Fruit fly (Drosophila melanogaster): Measurements from ENCODE around the gene Lsp1gamma.

Gene Lsp1gamma

dm6 chr3L:66063-66462 lies at the start of gene Lsp1gamma:
Gene Lsp1gamma, plus strand, starts transcription at chr3L:66430.
- no peak for TF ChIP-seq CTCF (optimal IDR thresholded peaks at IDR 0.05)
- no peak for TF ChIP-seq CG8478 (optimal IDR thresholded peaks at IDR 0.05)

- no peak for TF ChIP-seq CG8478 (optimal IDR thresholded peaks at IDR 0.05)
- peak in 1 of 2 experiments; percentile 34 for TF ChIP-seq CTCF (optimal IDR thresholded peaks at IDR 0.05)
These were observed 44.2 kb upstream of the Lsp1gamma start, which contains the start of gene mthl8 for dm6 chr3L:22069-22468. Gene mthl8, plus strand, starts transcription at chr3L:22428.

DNA sequence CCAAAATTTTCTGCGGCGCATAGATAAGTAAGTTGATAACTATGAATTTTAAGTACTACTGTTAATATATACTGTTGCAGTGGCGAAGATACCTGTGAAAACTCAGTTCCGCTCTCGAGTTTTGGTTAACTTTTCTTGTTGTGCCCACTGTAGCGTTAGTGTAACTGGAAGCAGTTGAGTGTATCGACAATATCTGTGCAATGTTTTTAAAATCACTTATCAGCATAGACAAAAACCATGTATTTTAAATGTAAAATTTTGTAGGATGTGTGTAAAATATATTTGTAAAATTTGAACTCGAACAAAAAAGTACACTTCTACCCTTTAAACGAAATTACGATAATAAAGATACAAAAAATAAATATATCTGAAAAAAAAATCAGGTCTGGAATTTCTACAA lies 40.3 kb upstream of the Lsp1gamma start:
- no peak for TF ChIP-seq CG8478 (optimal IDR thresholded peaks at IDR 0.05)
- peak in 1 of 2 experiments; percentile 43 for TF ChIP-seq CTCF (optimal IDR thresholded peaks at IDR 0.05)

DNA sequence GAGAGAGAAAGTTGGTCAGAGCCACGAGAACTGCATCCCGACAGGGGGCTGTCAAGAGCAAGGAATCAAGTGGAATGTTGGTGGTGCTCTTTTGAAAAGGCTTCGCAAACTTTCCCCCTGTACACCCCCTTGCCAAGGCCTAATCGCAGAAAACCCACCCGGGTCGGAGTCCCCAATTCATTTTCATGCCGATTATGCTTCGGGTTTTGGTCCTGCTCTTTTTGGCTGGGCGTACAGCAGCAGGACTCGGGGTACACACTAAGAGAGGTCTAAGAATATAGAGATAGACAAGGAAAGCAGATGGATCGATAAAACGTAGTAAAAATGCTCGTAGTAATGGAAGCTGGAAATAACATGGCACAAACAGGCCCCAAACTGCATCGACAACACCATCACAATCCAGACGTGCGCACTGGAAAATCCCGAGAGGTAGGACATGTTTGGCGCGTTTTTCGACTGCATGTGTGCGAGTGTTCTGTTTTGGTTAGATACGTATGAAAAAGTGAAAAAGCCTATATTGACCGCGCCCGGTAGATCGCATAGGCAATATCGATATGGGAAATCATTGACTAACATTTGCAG lies 39.4 kb upstream of the Lsp1gamma start:
- no peak for TF ChIP-seq CTCF (optimal IDR thresholded peaks at IDR 0.05)
- no peak for TF ChIP-seq CG8478 (optimal IDR thresholded peaks at IDR 0.05)

DNA sequence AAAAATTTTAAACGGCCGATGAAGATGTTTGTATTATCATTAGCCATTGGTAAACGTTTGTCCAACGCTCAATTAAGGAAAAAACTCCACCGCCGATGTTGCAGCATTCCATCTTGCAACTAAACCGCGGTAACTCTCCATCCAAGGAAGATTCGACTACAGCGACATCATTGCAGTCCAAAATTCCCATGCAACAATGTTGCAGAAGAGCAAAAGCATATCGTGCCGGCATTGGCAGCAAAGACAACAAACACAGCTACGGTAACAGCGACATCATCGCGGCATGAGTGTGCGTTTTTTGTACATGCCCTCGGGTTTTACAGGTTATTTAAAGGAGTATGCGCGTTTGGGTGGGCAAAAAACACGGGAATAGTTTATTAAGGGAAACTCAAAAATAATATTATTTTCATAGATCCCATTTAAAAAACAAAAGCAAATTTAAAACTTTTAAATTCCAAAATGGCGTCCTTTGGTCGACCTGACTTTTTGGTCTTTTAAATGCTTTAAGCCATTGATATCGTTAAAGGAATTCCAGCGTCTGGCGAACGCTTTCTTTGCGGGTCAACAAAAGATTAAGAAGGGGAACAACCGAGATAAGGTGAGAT lies 36.5 kb upstream of the Lsp1gamma start:
- TF ChIP-seq CG8478 (optimal IDR thresholded peaks at IDR 0.05), result no peak
- TF ChIP-seq CTCF (optimal IDR thresholded peaks at IDR 0.05), result no peak

- TF ChIP-seq CG8478 (optimal IDR thresholded peaks at IDR 0.05), result no peak
These were observed 31.6 kb upstream of the Lsp1gamma start for dm6 chr3L:34650-35049.

DNA sequence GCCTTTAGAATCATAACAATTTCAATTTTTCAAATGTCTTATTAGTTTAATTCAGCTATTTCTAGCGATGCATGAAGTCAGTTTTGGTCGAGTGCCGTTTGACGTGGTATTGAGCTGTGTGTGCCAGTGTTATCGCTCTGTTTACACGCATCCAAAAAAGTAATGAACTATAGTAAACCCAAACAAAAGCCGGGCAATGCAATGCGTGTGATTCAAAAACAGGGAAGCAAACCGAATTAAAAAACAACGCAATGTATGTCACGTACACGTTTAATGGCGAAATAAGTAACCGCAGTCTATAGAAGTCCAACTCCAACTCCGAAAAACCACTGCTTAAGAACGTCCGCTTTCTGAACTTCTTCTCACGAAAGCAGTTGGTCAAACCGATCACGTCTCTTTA lies 28.3 kb upstream of the Lsp1gamma start:
- no peak for TF ChIP-seq CG8478 (optimal IDR thresholded peaks at IDR 0.05)
- TF ChIP-seq CTCF (optimal IDR thresholded peaks at IDR 0.05), result no peak

- peak in 1 of 2 experiments; percentile 17 for TF ChIP-seq CTCF (optimal IDR thresholded peaks at IDR 0.05)
- TF ChIP-seq CG8478 (optimal IDR thresholded peaks at IDR 0.05), result no peak
These were observed 25.9 kb upstream of the Lsp1gamma start for dm6 chr3L:40147-40875.

dm6 chr3L:41386-42046 lies 24.7 kb upstream of the Lsp1gamma start:
- TF ChIP-seq CTCF (optimal IDR thresholded peaks at IDR 0.05) (no peak), CG8478 (optimal IDR thresholded peaks at IDR 0.05) (no peak)

dm6 chr3L:47635-48177 lies 18.5 kb upstream of the Lsp1gamma start:
- TF ChIP-seq CTCF (optimal IDR thresholded peaks at IDR 0.05) (no peak), CG8478 (optimal IDR thresholded peaks at IDR 0.05) (no peak)

DNA sequence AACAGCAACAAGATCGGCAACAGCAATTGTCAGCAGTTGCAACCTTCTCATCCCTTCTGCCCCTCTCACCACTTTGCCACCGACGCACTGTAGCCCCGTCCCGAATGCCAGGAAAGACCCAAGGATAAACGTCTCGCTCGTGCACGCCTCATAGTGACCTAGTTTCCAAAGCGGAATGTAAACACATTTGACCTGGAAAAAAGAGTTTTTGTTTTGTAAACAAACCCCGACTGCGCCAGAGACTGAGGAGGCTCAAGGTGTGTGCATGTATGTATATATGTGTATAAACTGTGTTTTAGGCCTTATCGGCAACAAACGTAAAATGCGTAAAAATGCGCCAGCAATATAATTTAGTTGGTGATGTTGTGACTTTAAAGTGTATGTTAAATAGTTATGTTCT lies 16.5 kb upstream of the Lsp1gamma start:
- TF ChIP-seq CG8478 (optimal IDR thresholded peaks at IDR 0.05) (no peak), CTCF (optimal IDR thresholded peaks at IDR 0.05) (no peak)

- no peak for TF ChIP-seq CTCF (optimal IDR thresholded peaks at IDR 0.05)
- TF ChIP-seq CG8478 (optimal IDR thresholded peaks at IDR 0.05), result no peak
These were observed 15.4 kb upstream of the Lsp1gamma start for dm6 chr3L:50834-51233.

DNA sequence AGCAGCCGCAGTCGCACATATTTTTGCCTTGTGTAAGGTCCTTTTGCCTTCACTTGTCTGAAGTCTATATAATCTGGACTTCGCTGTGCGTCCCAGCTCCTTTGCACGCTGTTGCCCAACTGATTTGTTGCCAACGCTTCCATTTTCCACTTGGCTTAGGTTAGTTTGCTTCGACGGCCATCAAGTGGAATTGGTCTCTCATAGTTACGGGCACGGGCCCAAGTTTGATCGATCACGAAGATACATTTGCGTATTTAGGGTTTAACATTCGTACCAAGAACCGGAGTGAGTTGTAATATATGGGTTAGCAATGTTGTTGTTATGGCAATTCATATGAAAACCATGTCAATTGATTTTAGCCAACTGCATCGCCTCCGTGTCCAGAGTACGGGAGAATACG lies 11.6 kb upstream of the Lsp1gamma start, which contains the start of gene CG43149:
CG43149 (minus strand) TSS at position 101 of the 400 bp plus-strand sequence.
- TF ChIP-seq CG8478 (optimal IDR thresholded peaks at IDR 0.05) (no peak), CTCF (optimal IDR thresholded peaks at IDR 0.05) (no peak)

dm6 chr3L:56532-56931 lies 9.7 kb upstream of the Lsp1gamma start:
- no peak for TF ChIP-seq CG8478 (optimal IDR thresholded peaks at IDR 0.05)
- no peak for TF ChIP-seq CTCF (optimal IDR thresholded peaks at IDR 0.05)

- no peak for TF ChIP-seq CG8478 (optimal IDR thresholded peaks at IDR 0.05)
- TF ChIP-seq CTCF (optimal IDR thresholded peaks at IDR 0.05), result no peak
These were observed 8.6 kb upstream of the Lsp1gamma start for dm6 chr3L:57638-58037.

Data from S2 (cell line).